Worm (Caenorhabditis elegans): ENCODE results near the gene mig-32.

DNA sequence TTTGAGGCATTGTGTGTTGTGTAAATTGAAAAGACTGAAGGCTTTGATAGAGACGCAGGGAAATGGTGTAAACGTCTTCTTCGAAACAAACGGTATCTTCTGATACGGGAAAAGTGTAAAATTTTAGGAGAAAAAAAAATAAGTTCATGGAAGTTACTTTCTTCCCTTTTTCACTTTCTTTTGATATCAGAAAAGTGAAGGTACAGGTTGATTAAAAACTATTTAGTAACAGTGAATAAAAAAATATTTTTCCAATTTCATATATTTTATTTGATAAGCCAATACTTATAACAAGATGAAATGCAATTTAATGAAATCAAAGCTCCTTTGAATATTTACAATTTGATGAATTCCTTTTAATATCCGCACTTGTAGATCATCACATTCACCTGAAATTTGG, 18.3 kb upstream of the mig-32 start, which contains the start of gene col-129:
- TF ChIP-seq ceh-82 (tag; optimal IDR thresholded peaks at IDR 0.05) (no peak), elt-3 (tag; optimal IDR thresholded peaks at IDR 0.05) (no peak), nhr-77 (tag; optimal IDR thresholded peaks at IDR 0.05) (no peak), fos-1 (tag; optimal IDR thresholded peaks at IDR 0.05) (no peak), egl-27 (tag; optimal IDR thresholded peaks at IDR 0.05) (no peak)

Data from whole organism, L2 larva.